Worm (Caenorhabditis elegans) whole organism, late embryonic: ENCODE results near the gene atg-18.
A peak's percentile ranks its signal among the peaks of the same experiment; 100 is the strongest.

Experiments used
- C08G9.2 ChIP-seq: sonication (generic microtip); optimal IDR thresholded peaks from 2 replicates; lab custom pipeline; 2016; ENCODE audit warnings: mild to moderate bottlenecking, missing genetic modification characterization, moderate library complexity, missing compliant biosample characterization
- K02D7.2 ChIP-seq: sonication (generic microtip); optimal IDR thresholded peaks from 2 replicates; lab custom pipeline; 2017; ENCODE audit warnings: mild to moderate bottlenecking, missing genetic modification characterization, missing compliant biosample characterization
- K09A11.1 ChIP-seq: sonication (generic microtip); optimal IDR thresholded peaks from 2 replicates; lab custom pipeline; 2017; ENCODE audit warnings: antibody characterized with exemption, mild to moderate bottlenecking, missing genetic modification characterization, missing compliant biosample characterization; ENCODE audit not compliant: insufficient read depth
- Y22D7AL.16 ChIP-seq: sonication (generic microtip); optimal IDR thresholded peaks from 2 replicates; lab custom pipeline; 2016; ENCODE audit warnings: missing genetic modification characterization, missing compliant biosample characterization
- ceh-14 ChIP-seq: sonication (generic microtip); optimal IDR thresholded peaks from 2 replicates; lab custom pipeline; 2016; ENCODE audit warnings: missing genotype, missing genetic modification characterization, missing compliant biosample characterization
- ceh-19 ChIP-seq: fragments of 200-800 bp; sonication (Bioruptor generic); optimal IDR thresholded peaks from 2 replicates; lab custom pipeline; 2018; ENCODE audit warnings: mild to moderate bottlenecking, missing genetic modification characterization, missing compliant biosample characterization
- ceh-22 ChIP-seq: sonication (generic microtip); optimal IDR thresholded peaks from 2 replicates; lab custom pipeline; 2017; ENCODE audit warnings: missing biosample characterization, missing genetic modification characterization
- ceh-45 ChIP-seq: fragments of 200-800 bp; sonication (Bioruptor generic); IDR thresholded peaks from 2 replicates; pipeline ENCODE4 v1.3.6; 2022; ENCODE audit warnings: missing genetic modification reagents, missing genetic modification characterization, missing compliant biosample characterization
- dmd-4 ChIP-seq: sonication (generic microtip); optimal IDR thresholded peaks from 2 replicates; lab custom pipeline; 2016; ENCODE audit warnings: borderline replicate concordance, missing genetic modification characterization, missing compliant biosample characterization
- elt-2 ChIP-seq: sonication (generic microtip); optimal IDR thresholded peaks from 2 replicates; lab custom pipeline; 2016; ENCODE audit warnings: missing genetic modification reagents, missing genetic modification characterization, missing compliant biosample characterization
- ets-4 ChIP-seq: sonication (generic microtip); optimal IDR thresholded peaks from 2 replicates; lab custom pipeline; 2016; ENCODE audit warnings: missing genetic modification characterization, missing compliant biosample characterization
- fkh-10 ChIP-seq: fragments of 150-350 bp; optimal IDR thresholded peaks from 2 replicates; lab custom pipeline; 2014; ENCODE audit warnings: missing biosample characterization, missing genetic modification reagents, missing genetic modification characterization
- hlh-13 ChIP-seq: fragments of 200-800 bp; sonication (Bioruptor generic); optimal IDR thresholded peaks from 2 replicates; lab custom pipeline; 2018; ENCODE audit warnings: mild to moderate bottlenecking, missing genetic modification characterization, missing compliant biosample characterization
- hlh-30 ChIP-seq: sonication (generic microtip); optimal IDR thresholded peaks from 2 replicates; lab custom pipeline; 2017; ENCODE audit warnings: antibody characterized with exemption, missing genetic modification characterization, missing compliant biosample characterization; ENCODE audit not compliant: insufficient read depth
- hlh-6 ChIP-seq: sonication (generic microtip); optimal IDR thresholded peaks from 2 replicates; lab custom pipeline; 2016; ENCODE audit warnings: missing genotype, missing genetic modification characterization, missing compliant biosample characterization
- hlh-8 ChIP-seq: sonication (generic microtip); optimal IDR thresholded peaks from 2 replicates; lab custom pipeline; 2016; ENCODE audit warnings: missing genotype, missing genetic modification characterization, missing compliant biosample characterization
- nhr-232 ChIP-seq: sonication (generic microtip); optimal IDR thresholded peaks from 2 replicates; lab custom pipeline; 2016; ENCODE audit warnings: missing genetic modification characterization, missing compliant biosample characterization
- odd-2 ChIP-seq: sonication (generic microtip); optimal IDR thresholded peaks from 2 replicates; lab custom pipeline; 2017; ENCODE audit warnings: antibody characterized with exemption, mild to moderate bottlenecking, missing genetic modification characterization, missing compliant biosample characterization
- pag-3 ChIP-seq: sonication (generic microtip); optimal IDR thresholded peaks from 2 replicates; lab custom pipeline; 2016; ENCODE audit warnings: missing compliant biosample characterization, missing genetic modification characterization, borderline replicate concordance
- pqm-1 ChIP-seq: sonication (generic microtip); optimal IDR thresholded peaks from 2 replicates; lab custom pipeline; 2016; ENCODE audit warnings: missing genetic modification characterization, missing compliant biosample characterization
- pros-1 ChIP-seq: fragments of 150-350 bp; optimal IDR thresholded peaks from 2 replicates; lab custom pipeline; 2014; ENCODE audit warnings: missing biosample characterization, missing genetic modification reagents, missing genetic modification characterization
- rnt-1 ChIP-seq: sonication (generic microtip); optimal IDR thresholded peaks from 2 replicates; lab custom pipeline; 2016; ENCODE audit warnings: missing genetic modification characterization, missing compliant biosample characterization
- sdc-2 ChIP-seq: sonication (generic microtip); optimal IDR thresholded peaks from 2 replicates; lab custom pipeline; 2016; ENCODE audit warnings: missing genotype, missing genetic modification characterization, missing compliant biosample characterization
- sox-4 ChIP-seq: sonication (generic microtip); optimal IDR thresholded peaks from 2 replicates; lab custom pipeline; 2017; ENCODE audit warnings: mild to moderate bottlenecking, missing genetic modification characterization, inconsistent platforms, missing compliant biosample characterization
- syd-9 ChIP-seq: sonication (generic microtip); optimal IDR thresholded peaks from 2 replicates; lab custom pipeline; 2016; ENCODE audit warnings: mild to moderate bottlenecking, missing genetic modification characterization, moderate library complexity, missing compliant biosample characterization
- tbx-7 ChIP-seq: sonication (generic microtip); optimal IDR thresholded peaks from 2 replicates; lab custom pipeline; 2016; ENCODE audit warnings: missing genotype, missing genetic modification characterization, missing compliant biosample characterization
- ttx-3 ChIP-seq: sonication (generic microtip); optimal IDR thresholded peaks from 2 replicates; lab custom pipeline; 2016; ENCODE audit warnings: missing genetic modification reagents, missing genetic modification characterization, missing compliant biosample characterization
- unc-3 ChIP-seq, 2 experiments: fragments of 200-800 bp in 1 of 2; sonication (Bioruptor generic) in 1 of 2; sonication (generic microtip) in 1 of 2; conservative IDR thresholded peaks in 1 of 2; optimal IDR thresholded peaks in 1 of 2; 2 replicates each; pipeline versions ENCODE4 v1.3.6 to Lab custom; 2016 to 2022; ENCODE audit warnings: missing compliant biosample characterization in 2 of 2, missing genetic modification characterization in 2 of 2, missing genetic modification reagents in 1 of 2
- unc-42 ChIP-seq: sonication (generic microtip); optimal IDR thresholded peaks from 2 replicates; lab custom pipeline; 2016; ENCODE audit warnings: missing genotype, missing genetic modification characterization, missing compliant biosample characterization
- unc-55 ChIP-seq: sonication (generic microtip); optimal IDR thresholded peaks from 2 replicates; lab custom pipeline; 2017; ENCODE audit warnings: missing biosample characterization, missing genetic modification reagents, missing genetic modification characterization
- unc-86 ChIP-seq: sonication (generic microtip); optimal IDR thresholded peaks from 2 replicates; lab custom pipeline; 2016; ENCODE audit warnings: missing genetic modification characterization, missing compliant biosample characterization
- ztf-16 ChIP-seq: sonication (generic microtip); optimal IDR thresholded peaks from 2 replicates; lab custom pipeline; 2017; ENCODE audit warnings: missing genetic modification characterization, missing compliant biosample characterization

Gene atg-18

ce11 chrV:8594105-8594964, 36.8 kb downstream of the atg-18 start, which contains the start of gene tag-196 (continued):
- TF ChIP-seq dmd-4 (no peak), odd-2 (tag; lab: Kevin White, UChicago) (no peak), unc-42 (tag; lab: Kevin White, UChicago) (peak; percentile 95), ceh-14 (tag; lab: Kevin White, UChicago) (no peak), ceh-22 (no peak)

- TF ChIP-seq unc-55 (GFP tag; lab: Kevin White, UChicago) (peak; percentile 20), unc-42 (tag; lab: Kevin White, UChicago) (peak; percentile 67), pag-3 (no peak), C08G9.2 (no peak)
Measured at ce11 chrV:8592691-8593307, 38.3 kb downstream of the atg-18 start.

- TF ChIP-seq hlh-30 (tag; lab: Kevin White, UChicago) (no peak), syd-9 (tag; lab: Kevin White, UChicago) (no peak), unc-3 (GFP tag; conservative IDR thresholded peaks at IDR 0.05; lab: Robert Waterston, UW) (no peak), unc-3 (tag; optimal IDR thresholded peaks at IDR 0.05; lab: Kevin White, UChicago) (no peak), Y22D7AL.16 (tag; lab: Kevin White, UChicago) (no peak)
Measured at ce11 chrV:8588079-8588478, 43.0 kb downstream of the atg-18 start, which contains the start of gene C10B5.3. Gene C10B5.3, minus strand, starts transcription at chrV:8588179.

- no peak for TF ChIP-seq hlh-13 (GFP tag; lab: Kevin White, UChicago)
- TF ChIP-seq unc-55 (GFP tag; lab: Kevin White, UChicago) = no peak
- TF ChIP-seq rnt-1 = no peak
- TF ChIP-seq elt-2 = peak; percentile 19
Measured at ce11 chrV:8586920-8587319, 44.2 kb downstream of the atg-18 start.

ce11 chrV:8586472-8586871, 44.7 kb downstream of the atg-18 start:
- no peak for TF ChIP-seq tbx-7 (tag; lab: Kevin White, UChicago)
- TF ChIP-seq ets-4 (tag; lab: Kevin White, UChicago) = no peak
- no peak for TF ChIP-seq pqm-1
- TF ChIP-seq fkh-10 (GFP tag; lab: Kevin White, UChicago) = no peak
- no peak for TF ChIP-seq ttx-3 (tag; lab: Kevin White, UChicago)
- no peak for TF ChIP-seq ztf-16
- no peak for TF ChIP-seq sdc-2
- no peak for TF ChIP-seq hlh-8
- TF ChIP-seq dmd-4 = no peak
- TF ChIP-seq ceh-19 (GFP tag; lab: Kevin White, UChicago) = no peak
- TF ChIP-seq hlh-6 = no peak
- TF ChIP-seq unc-86 (tag; lab: Kevin White, UChicago) = no peak
- TF ChIP-seq K09A11.1 (tag; lab: Kevin White, UChicago) = no peak
- no peak for TF ChIP-seq ceh-45 (GFP tag; lab: Robert Waterston, UW)
- TF ChIP-seq unc-3 (GFP tag; conservative IDR thresholded peaks at IDR 0.05; lab: Robert Waterston, UW) = no peak
- TF ChIP-seq unc-3 (tag; optimal IDR thresholded peaks at IDR 0.05; lab: Kevin White, UChicago) = no peak
- no peak for TF ChIP-seq pros-1 (tag; lab: Kevin White, UChicago)
- TF ChIP-seq rnt-1 = no peak
- TF ChIP-seq, all 69 proteins: peak for 0

- no peak for TF ChIP-seq sox-4 (tag; lab: Kevin White, UChicago)
- no peak for TF ChIP-seq nhr-232 (tag; lab: Kevin White, UChicago)
- TF ChIP-seq K02D7.2 (tag; lab: Kevin White, UChicago) = no peak
Measured at ce11 chrV:8580961-8581360, 50.2 kb downstream of the atg-18 start, which contains the start of gene C10B5.1. Gene C10B5.1, plus strand, starts transcription at chrV:8581261.
